Worm (Caenorhabditis elegans): ENCODE results near the gene acs-20.

DNA sequence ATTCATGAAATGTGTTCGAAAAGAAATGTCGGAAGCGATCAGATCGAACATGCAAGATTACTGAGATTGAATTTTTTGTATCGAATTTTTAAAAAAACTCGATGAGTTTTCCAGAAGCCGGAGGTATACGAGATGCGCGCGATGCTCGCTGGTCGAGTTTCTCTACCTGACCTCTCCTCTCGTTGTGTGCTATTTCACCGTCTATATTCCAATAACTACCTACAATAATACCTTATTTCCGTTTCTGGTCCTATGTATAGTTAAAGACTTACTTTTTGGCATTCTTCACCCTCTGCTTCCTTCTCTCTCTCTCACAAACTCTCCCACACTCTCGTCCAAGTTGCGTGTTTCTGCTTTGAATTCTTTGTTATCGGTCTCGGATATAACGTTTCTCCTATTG, 27.2 kb downstream of the acs-20 start:
- TF ChIP-seq mdl-1 (tag; optimal IDR thresholded peaks at IDR 0.05) (no peak), mab-5 (tag; optimal IDR thresholded peaks at IDR 0.05) (no peak), nhr-12 (tag; optimal IDR thresholded peaks at IDR 0.05) (no peak), nhr-237 (tag; optimal IDR thresholded peaks at IDR 0.05) (no peak), ZK546.5 (tag; optimal IDR thresholded peaks at IDR 0.05) (no peak), gmeb-1 (tag; optimal IDR thresholded peaks at IDR 0.05) (no peak), lsy-2 (tag; optimal IDR thresholded peaks at IDR 0.05) (no peak)

Measured in whole organism, L2 larva.